Worm (Caenorhabditis elegans): Measurements from ENCODE around the gene fbxb-108.

Gene fbxb-108

ce11 chrII:2805566-2805965, 40.8 kb downstream of the fbxb-108 start:
- TF ChIP-seq scrt-1 (GFP tag; IDR thresholded peaks at IDR 0.05) (no peak), tbx-37 (GFP tag; conservative IDR thresholded peaks at IDR 0.05) (no peak), aly-1 (tag; optimal IDR thresholded peaks at IDR 0.05) (no peak), hmg-4 (GFP tag; optimal IDR thresholded peaks at IDR 0.05) (no peak), sea-1 (GFP tag; conservative IDR thresholded peaks at IDR 0.05) (no peak), ceh-13 (GFP tag; optimal IDR thresholded peaks at IDR 0.05) (no peak), B0310.2 (tag; optimal IDR thresholded peaks at IDR 0.05) (no peak), hmbx-1 (tag; optimal IDR thresholded peaks at IDR 0.05) (no peak), ets-7 (tag; optimal IDR thresholded peaks at IDR 0.05) (no peak), flt-1 (GFP tag; IDR thresholded peaks at IDR 0.05) (no peak), ceh-36 (tag; optimal IDR thresholded peaks at IDR 0.05) (no peak), tbx-11 (GFP tag; IDR thresholded peaks at IDR 0.05) (no peak), hnd-1 (tag; optimal IDR thresholded peaks at IDR 0.05) (no peak), pes-1 (GFP tag; IDR thresholded peaks at IDR 0.05) (no peak), tra-4 (tag; optimal IDR thresholded peaks at IDR 0.05) (no peak), F13C5.2 (tag; optimal IDR thresholded peaks at IDR 0.05) (no peak), ama-1 (optimal IDR thresholded peaks at IDR 0.05) (no peak)

ce11 chrII:2807674-2808206, 43.0 kb downstream of the fbxb-108 start, which contains the start of gene K12H6.12:
TSS of gene K12H6.12 (plus strand) at chrII:2808156.
- no peak for TF ChIP-seq hmbx-1 (tag; optimal IDR thresholded peaks at IDR 0.05)
- TF ChIP-seq tbx-11 (GFP tag; IDR thresholded peaks at IDR 0.05), result no peak
- no peak for TF ChIP-seq ama-1 (optimal IDR thresholded peaks at IDR 0.05)
- TF ChIP-seq ceh-13 (GFP tag; optimal IDR thresholded peaks at IDR 0.05), result no peak
- TF ChIP-seq hmg-4 (GFP tag; optimal IDR thresholded peaks at IDR 0.05), result no peak
- no peak for TF ChIP-seq hnd-1 (tag; optimal IDR thresholded peaks at IDR 0.05)
- TF ChIP-seq pes-1 (GFP tag; IDR thresholded peaks at IDR 0.05), result no peak
- no peak for TF ChIP-seq flt-1 (GFP tag; IDR thresholded peaks at IDR 0.05)
- TF ChIP-seq F13C5.2 (tag; optimal IDR thresholded peaks at IDR 0.05), result no peak
- TF ChIP-seq ceh-36 (tag; optimal IDR thresholded peaks at IDR 0.05), result no peak
- no peak for TF ChIP-seq tra-4 (tag; optimal IDR thresholded peaks at IDR 0.05)
- TF ChIP-seq ets-7 (tag; optimal IDR thresholded peaks at IDR 0.05), result no peak
- TF ChIP-seq aly-1 (tag; optimal IDR thresholded peaks at IDR 0.05), result no peak
- TF ChIP-seq scrt-1 (GFP tag; IDR thresholded peaks at IDR 0.05), result no peak
- TF ChIP-seq sea-1 (GFP tag; conservative IDR thresholded peaks at IDR 0.05), result no peak
- TF ChIP-seq B0310.2 (tag; optimal IDR thresholded peaks at IDR 0.05), result no peak
- no peak for TF ChIP-seq tbx-37 (GFP tag; conservative IDR thresholded peaks at IDR 0.05)

DNA sequence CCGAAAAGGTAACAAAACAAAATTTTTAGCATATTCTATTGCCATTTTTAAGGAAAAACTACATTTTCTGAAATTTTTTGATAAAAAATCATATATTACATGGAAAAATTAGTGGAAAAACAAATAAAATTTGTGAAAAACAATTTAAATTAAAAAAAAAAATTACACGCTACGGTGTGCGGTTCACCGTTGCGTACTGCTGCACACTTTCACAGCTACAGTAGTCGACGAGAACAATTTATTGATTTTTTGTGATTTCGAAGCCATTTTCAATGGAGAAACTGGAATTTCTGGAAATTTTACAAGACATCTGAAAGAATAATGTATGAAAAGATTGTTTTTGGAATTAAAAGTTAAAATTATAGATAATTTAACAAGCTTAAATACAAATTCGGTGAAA, 50.3 kb downstream of the fbxb-108 start:
- TF ChIP-seq hmg-4 (GFP tag; optimal IDR thresholded peaks at IDR 0.05), result no peak
- no peak for TF ChIP-seq B0310.2 (tag; optimal IDR thresholded peaks at IDR 0.05)
- no peak for TF ChIP-seq ets-7 (tag; optimal IDR thresholded peaks at IDR 0.05)
- TF ChIP-seq aly-1 (tag; optimal IDR thresholded peaks at IDR 0.05), result no peak
- TF ChIP-seq tra-4 (tag; optimal IDR thresholded peaks at IDR 0.05), result no peak

ce11 chrII:2815444-2815843, 50.7 kb downstream of the fbxb-108 start, which contains the start of gene K12H6.2:
TSS of gene K12H6.2 (minus strand) at chrII:2815544.
- TF ChIP-seq scrt-1 (GFP tag; IDR thresholded peaks at IDR 0.05) (no peak), F13C5.2 (tag; optimal IDR thresholded peaks at IDR 0.05) (no peak), sea-1 (GFP tag; conservative IDR thresholded peaks at IDR 0.05) (no peak), ceh-36 (tag; optimal IDR thresholded peaks at IDR 0.05) (no peak), hnd-1 (tag; optimal IDR thresholded peaks at IDR 0.05) (no peak), tbx-37 (GFP tag; conservative IDR thresholded peaks at IDR 0.05) (no peak), tbx-11 (GFP tag; IDR thresholded peaks at IDR 0.05) (no peak), ceh-13 (GFP tag; optimal IDR thresholded peaks at IDR 0.05) (no peak), hmbx-1 (tag; optimal IDR thresholded peaks at IDR 0.05) (no peak), ama-1 (optimal IDR thresholded peaks at IDR 0.05) (no peak), tra-4 (tag; optimal IDR thresholded peaks at IDR 0.05) (no peak), aly-1 (tag; optimal IDR thresholded peaks at IDR 0.05) (no peak), flt-1 (GFP tag; IDR thresholded peaks at IDR 0.05) (no peak), B0310.2 (tag; optimal IDR thresholded peaks at IDR 0.05) (no peak), pes-1 (GFP tag; IDR thresholded peaks at IDR 0.05) (no peak)
